Fruit fly (Drosophila melanogaster): Measurements from ENCODE around the gene GMF.

GMF gene

DNA sequence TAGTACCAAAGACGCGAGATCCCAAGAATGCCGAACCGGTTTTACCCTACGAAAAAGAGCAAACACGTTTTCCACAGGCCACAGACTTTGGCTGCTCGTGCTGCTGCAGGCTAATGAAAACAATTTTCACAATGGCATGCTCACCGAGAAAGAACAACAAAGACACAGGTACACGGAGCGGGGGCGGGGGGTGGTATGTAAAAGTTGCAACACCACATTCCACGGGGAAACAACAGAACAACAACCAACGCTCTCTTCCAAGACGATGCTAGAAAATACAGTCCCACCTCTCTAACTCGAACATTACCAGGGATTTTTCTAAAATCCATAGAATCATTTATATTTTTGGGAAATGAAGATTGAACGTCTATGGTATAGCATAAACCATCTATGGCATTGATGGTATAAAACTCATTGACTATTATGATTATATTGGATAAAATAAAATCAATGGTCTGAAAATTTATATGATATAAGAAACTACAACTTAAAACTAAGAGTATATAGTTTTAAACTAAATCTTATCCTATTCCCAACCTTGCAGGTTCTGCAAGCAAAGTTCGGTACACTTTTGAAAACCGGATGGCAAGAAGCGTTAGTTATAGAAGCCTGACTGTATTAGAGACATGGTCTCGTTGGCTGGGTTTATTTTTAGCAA, 21.2 kb downstream of the GMF start (continued):
- no peak for TF ChIP-seq CG8319 (GFP tag; optimal IDR thresholded peaks at IDR 0.05)
- TF ChIP-seq CG31627 (GFP tag; optimal IDR thresholded peaks at IDR 0.05) = peak; percentile 6
- peak; percentile 50 for TF ChIP-seq acj6 (GFP tag; optimal IDR thresholded peaks at IDR 0.05)
- TF ChIP-seq topi (GFP tag; optimal IDR thresholded peaks at IDR 0.05) = peak; percentile 4
- TF ChIP-seq ss (GFP tag; optimal IDR thresholded peaks at IDR 0.05) = no peak
- peak; percentile 56 for TF ChIP-seq pdm3 (GFP tag; optimal IDR thresholded peaks at IDR 0.05)
- no peak; the same call in 1 of the 2 replicates for TF ChIP-seq Gug (GFP tag; IDR thresholded peaks at IDR 0.05)
- TF ChIP-seq Smox (GFP tag; optimal IDR thresholded peaks at IDR 0.05) = peak; percentile 15
- peak; percentile 38 for TF ChIP-seq fd59A (GFP tag; optimal IDR thresholded peaks at IDR 0.05)
- no peak for TF ChIP-seq Hr38 (GFP tag; optimal IDR thresholded peaks at IDR 0.05)
- peak; percentile 43 for TF ChIP-seq Sox14 (GFP tag; optimal IDR thresholded peaks at IDR 0.05)
- TF ChIP-seq CG34406 (GFP tag; optimal IDR thresholded peaks at IDR 0.05) = no peak
- peak; percentile 50 for TF ChIP-seq CG3032 (tag; optimal IDR thresholded peaks at IDR 0.05)

DNA sequence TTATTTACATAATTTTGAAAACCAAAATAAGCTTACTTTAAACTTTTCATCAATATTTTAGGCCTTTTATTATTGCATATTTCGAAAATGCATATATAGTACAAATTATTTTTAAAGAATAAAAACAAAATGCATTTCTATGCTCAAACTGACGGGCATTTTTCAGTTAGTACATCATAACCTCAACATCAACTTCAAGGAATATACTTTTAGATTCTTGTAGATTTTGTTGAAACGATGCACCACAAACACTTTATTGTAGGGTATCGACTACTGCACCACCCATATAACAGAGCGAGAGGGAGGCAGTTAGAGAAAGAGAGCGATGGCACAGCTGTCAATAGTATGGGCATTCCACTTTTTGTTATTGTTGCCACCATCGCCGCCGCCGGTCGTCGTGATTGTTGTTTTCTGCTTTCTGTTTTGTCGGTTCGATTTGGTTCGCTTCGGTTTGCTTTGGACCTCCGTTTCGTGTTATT, 22.9 kb downstream of the GMF start:
- peak; percentile 60 for TF ChIP-seq CG8319 (GFP tag; optimal IDR thresholded peaks at IDR 0.05)
- TF ChIP-seq acj6 (GFP tag; optimal IDR thresholded peaks at IDR 0.05) = peak; percentile 91
- TF ChIP-seq salr (GFP tag; optimal IDR thresholded peaks at IDR 0.05) = peak; percentile 72 to 98
- peak; percentile 94 for TF ChIP-seq CG8119 (GFP tag; IDR thresholded peaks at IDR 0.05)
- TF ChIP-seq Sox14 (GFP tag; optimal IDR thresholded peaks at IDR 0.05) = peak; percentile 91
- TF ChIP-seq fd59A (GFP tag; optimal IDR thresholded peaks at IDR 0.05) = peak; percentile 89
- TF ChIP-seq CG11294 (GFP tag; IDR thresholded peaks at IDR 0.05) = peak; percentile 77
- TF ChIP-seq cyc (GFP tag; optimal IDR thresholded peaks at IDR 0.05) = peak; percentile 52
- TF ChIP-seq Gug (GFP tag; IDR thresholded peaks at IDR 0.05) = peak; percentile 84
- TF ChIP-seq CG6163 (GFP tag; IDR thresholded peaks at IDR 0.05) = peak; percentile 72
- TF ChIP-seq lz (GFP tag; optimal IDR thresholded peaks at IDR 0.05) = peak; percentile 79
- TF ChIP-seq Eip75B (GFP tag; optimal IDR thresholded peaks at IDR 0.05) = peak; percentile 89
- TF ChIP-seq Ets21C (GFP tag; optimal IDR thresholded peaks at IDR 0.05) = peak; percentile 42
- TF ChIP-seq vri (GFP tag; optimal IDR thresholded peaks at IDR 0.05) = peak; percentile 40
- TF ChIP-seq ss (GFP tag; optimal IDR thresholded peaks at IDR 0.05) = peak; percentile 71 to 74
- TF ChIP-seq Eip78C (GFP tag) = peak; percentile 97
- peak; percentile 63 for TF ChIP-seq Sox102F (GFP tag; optimal IDR thresholded peaks at IDR 0.05)
- peak; percentile 80 for TF ChIP-seq CG16779 (tag; optimal IDR thresholded peaks at IDR 0.05)
- TF ChIP-seq CG6276 (GFP tag; optimal IDR thresholded peaks at IDR 0.05) = peak; percentile 92
- peak; percentile 93 for TF ChIP-seq OdsH (GFP tag; optimal IDR thresholded peaks at IDR 0.05)
- peak; percentile 95 for TF ChIP-seq CG10631 (GFP tag; optimal IDR thresholded peaks at IDR 0.05)
- TF ChIP-seq topi (GFP tag; optimal IDR thresholded peaks at IDR 0.05) = peak; percentile 73
- TF ChIP-seq CG10669 (GFP tag; optimal IDR thresholded peaks at IDR 0.05) = peak; percentile 83
- peak; percentile 94 for TF ChIP-seq Lpt (GFP tag; optimal IDR thresholded peaks at IDR 0.05)
- TF ChIP-seq CG1621 (tag; optimal IDR thresholded peaks at IDR 0.05) = peak; percentile 76
- TF ChIP-seq CG15336 (GFP tag; IDR thresholded peaks at IDR 0.05) = peak; percentile 94
- TF ChIP-seq Hr39 (GFP tag; optimal IDR thresholded peaks at IDR 0.05) = peak; percentile 71
- peak; percentile 96 for TF ChIP-seq CG4318 (GFP tag; optimal IDR thresholded peaks at IDR 0.05)
- no peak for TF ChIP-seq fd85E (GFP tag; optimal IDR thresholded peaks at IDR 0.05)
- TF ChIP-seq CG6808 (GFP tag; optimal IDR thresholded peaks at IDR 0.05) = peak; percentile 83
- peak; percentile 35 for TF ChIP-seq CG6854 (GFP tag; optimal IDR thresholded peaks at IDR 0.05)
- peak; percentile 89 for TF ChIP-seq CG3919 (GFP tag; optimal IDR thresholded peaks at IDR 0.05)
- peak; percentile 93 for TF ChIP-seq pdm3 (GFP tag; optimal IDR thresholded peaks at IDR 0.05)
- peak; percentile 73 for TF ChIP-seq Smox (GFP tag; optimal IDR thresholded peaks at IDR 0.05)
- peak; percentile 79 for TF ChIP-seq svp (GFP tag)
- peak; percentile 7 for TF ChIP-seq Blimp-1 (GFP tag; optimal IDR thresholded peaks at IDR 0.05)
- peak; percentile 93 for TF ChIP-seq achi (GFP tag; optimal IDR thresholded peaks at IDR 0.05)
- TF ChIP-seq Hr4 (GFP tag; optimal IDR thresholded peaks at IDR 0.05) = peak; percentile 98
- TF ChIP-seq CG9139 (GFP tag; optimal IDR thresholded peaks at IDR 0.05) = peak; percentile 41
- TF ChIP-seq CG31627 (GFP tag; optimal IDR thresholded peaks at IDR 0.05) = peak; percentile 52
- TF ChIP-seq Hr38 (GFP tag; optimal IDR thresholded peaks at IDR 0.05) = peak; percentile 35
- peak; percentile 63 for TF ChIP-seq fkh (GFP tag; optimal IDR thresholded peaks at IDR 0.05)
- peak; percentile 59 for TF ChIP-seq Sox15 (GFP tag; optimal IDR thresholded peaks at IDR 0.05)
- peak; percentile 79 for TF ChIP-seq spab (GFP tag; optimal IDR thresholded peaks at IDR 0.05)
- TF ChIP-seq CG34406 (GFP tag; optimal IDR thresholded peaks at IDR 0.05) = peak; percentile 78

All from whole organism, prepupa.